Worm (Caenorhabditis elegans) whole organism, L3 larva: Measurements from ENCODE around the gene Y67D8C.22.

Source experiments
- aly-2 ChIP-seq: fragments of 150-350 bp; optimal IDR thresholded peaks from 2 replicates; lab custom pipeline; 2014; ENCODE audit warnings: missing biosample characterization, missing genetic modification characterization
- egl-27 ChIP-seq: sonication (generic microtip); optimal IDR thresholded peaks from 4 replicates; lab custom pipeline; 2017; ENCODE audit warnings: missing biosample characterization, missing genetic modification reagents, missing genetic modification characterization
- fkh-2 ChIP-seq: fragments of 150-350 bp; optimal IDR thresholded peaks from 2 replicates; lab custom pipeline; 2014; ENCODE audit warnings: missing biosample characterization, missing genetic modification reagents, missing genetic modification characterization
- jun-1 ChIP-seq: fragments of 150-350 bp; optimal IDR thresholded peaks from 2 replicates; lab custom pipeline; 2014; ENCODE audit warnings: missing biosample characterization, missing genetic modification reagents, missing genetic modification characterization
- nhr-237 ChIP-seq: fragments of 150-350 bp; optimal IDR thresholded peaks from 2 replicates; lab custom pipeline; 2014; ENCODE audit warnings: missing biosample characterization, missing genetic modification characterization
- snpc-4 ChIP-seq: fragments of 150-350 bp; optimal IDR thresholded peaks from 2 replicates; lab custom pipeline; 2014; ENCODE audit warnings: missing biosample characterization, missing genetic modification characterization
- unc-62 ChIP-seq: fragments of 150-350 bp; sonication (generic microtip); optimal IDR thresholded peaks from 4 replicates; lab custom pipeline; 2014; ENCODE audit warnings: missing biosample characterization, missing genetic modification reagents, missing genetic modification characterization
- zag-1 ChIP-seq: fragments of 150-350 bp; optimal IDR thresholded peaks from 2 replicates; lab custom pipeline; 2014; ENCODE audit warnings: missing biosample characterization, missing genetic modification characterization
- ztf-4 ChIP-seq: fragments of 150-350 bp; optimal IDR thresholded peaks from 2 replicates; lab custom pipeline; 2014; ENCODE audit warnings: missing biosample characterization, missing genetic modification characterization

DNA sequence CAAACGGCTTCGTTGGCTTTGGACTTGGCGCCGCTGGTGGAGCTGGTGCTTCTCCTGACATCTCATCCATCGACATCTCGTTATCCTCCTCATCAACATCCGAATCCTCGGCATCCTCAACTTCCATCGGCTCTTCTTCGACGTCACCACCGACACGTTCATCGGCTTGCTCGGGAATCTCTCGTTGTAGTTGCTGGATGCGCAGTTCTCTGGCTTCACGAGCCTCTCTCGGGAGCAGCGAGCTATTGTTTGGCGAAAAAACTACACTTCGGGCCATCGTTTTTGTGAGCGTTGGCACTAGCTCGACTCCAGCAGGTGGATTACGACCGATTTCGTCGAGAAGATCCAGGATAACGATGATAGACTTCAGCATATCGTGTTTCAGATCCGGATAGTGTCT lies 30.1 kb downstream of the Y67D8C.22 start:
- TF ChIP-seq egl-27 (no peak), ztf-4 (no peak), unc-62 (no peak), snpc-4 (tag; lab: Kevin White, UChicago) (no peak), jun-1 (tag; lab: Kevin White, UChicago) (no peak), fkh-2 (tag; lab: Kevin White, UChicago) (no peak), aly-2 (tag; lab: Kevin White, UChicago) (no peak), nhr-237 (tag; lab: Kevin White, UChicago) (no peak), zag-1 (tag; lab: Kevin White, UChicago) (no peak)
